Worm (Caenorhabditis elegans) whole organism, mixed stage, embryonic: ENCODE results near the gene cyy-1.

Source experiments
- ceh-83 ChIP-seq: fragments of 200-800 bp; sonication (Bioruptor generic); optimal IDR thresholded peaks from 2 replicates; lab custom pipeline; 2018; ENCODE audit warnings: mild to moderate bottlenecking, missing genetic modification characterization, missing compliant biosample characterization
- ces-1 ChIP-seq: fragments of 150-350 bp; optimal IDR thresholded peaks from 2 replicates; lab custom pipeline; 2014; ENCODE audit warnings: missing biosample characterization, missing genetic modification reagents, missing genetic modification characterization
- elt-1 ChIP-seq: sonication (generic microtip); optimal IDR thresholded peaks from 2 replicates; lab custom pipeline; 2017; ENCODE audit warnings: missing genetic modification characterization, mild to moderate bottlenecking, missing compliant biosample characterization, antibody characterized with exemption, moderate library complexity, borderline replicate concordance; ENCODE audit not compliant: insufficient read depth
- elt-3 ChIP-seq: fragments of 150-350 bp; optimal IDR thresholded peaks from 2 replicates; lab custom pipeline; 2014; ENCODE audit warnings: missing biosample characterization, missing genetic modification characterization
- mep-1 ChIP-seq: fragments of 150-350 bp; optimal IDR thresholded peaks from 2 replicates; lab custom pipeline; 2017; ENCODE audit warnings: missing biosample characterization, missing genetic modification reagents, missing genetic modification characterization, inconsistent platforms
- nhr-2 ChIP-seq: fragments of 150-350 bp; optimal IDR thresholded peaks from 2 replicates; lab custom pipeline; 2014; ENCODE audit warnings: missing biosample characterization, missing genetic modification characterization
- nhr-237 ChIP-seq: fragments of 150-350 bp; optimal IDR thresholded peaks from 2 replicates; lab custom pipeline; 2014; ENCODE audit warnings: missing biosample characterization, missing genetic modification characterization
- nhr-76 ChIP-seq: sonication (generic microtip); optimal IDR thresholded peaks from 2 replicates; lab custom pipeline; 2017; ENCODE audit warnings: missing biosample characterization, missing genetic modification characterization
- pha-4 ChIP-seq: fragments of 150-350 bp; optimal IDR thresholded peaks from 2 replicates; lab custom pipeline; 2018; ENCODE audit warnings: missing biosample characterization, missing genetic modification reagents, missing genetic modification characterization
- snpc-4 ChIP-seq: fragments of 150-350 bp; optimal IDR thresholded peaks from 2 replicates; lab custom pipeline; 2014; ENCODE audit warnings: missing biosample characterization, missing genetic modification characterization
- unc-62 ChIP-seq: fragments of 150-350 bp; optimal IDR thresholded peaks from 2 replicates; lab custom pipeline; 2014; ENCODE audit warnings: missing biosample characterization, missing genetic modification reagents, missing genetic modification characterization
- ztf-11 ChIP-seq: fragments of 150-350 bp; optimal IDR thresholded peaks from 2 replicates; lab custom pipeline; 2014; ENCODE audit warnings: missing biosample characterization, missing genetic modification characterization

DNA sequence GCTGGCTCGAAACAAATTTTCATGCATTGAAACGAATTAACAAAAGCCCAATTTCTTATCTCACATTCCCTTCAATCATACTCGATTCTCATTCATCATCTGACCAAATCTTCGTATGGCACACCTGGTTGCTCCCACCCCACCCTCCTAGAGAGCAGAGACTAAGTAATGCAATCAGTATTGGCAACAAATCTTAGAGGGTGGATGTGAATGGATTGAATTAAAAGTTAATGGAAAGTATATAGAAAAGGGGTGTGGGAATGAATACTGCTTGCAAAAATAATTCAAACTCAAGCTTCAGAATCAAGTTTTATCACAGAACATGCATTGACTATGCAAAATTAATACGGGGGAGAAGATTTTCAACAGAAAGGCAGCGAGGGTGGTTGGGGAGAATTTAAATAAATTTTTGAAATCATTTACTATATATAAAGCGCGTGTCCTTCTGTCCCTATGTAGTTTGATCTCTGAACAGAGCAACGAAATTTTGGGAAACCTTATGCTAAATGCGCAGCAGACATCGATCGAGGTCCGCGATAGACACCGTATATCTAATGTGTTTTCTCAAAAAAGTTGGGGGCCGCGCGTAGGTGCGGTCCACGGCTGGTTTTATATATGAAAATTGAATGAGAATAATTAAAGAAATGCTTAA is 32.2 kb downstream of the cyy-1 start:
- TF ChIP-seq ces-1 (GFP tag; lab: Kevin White, UChicago) (peak; percentile 63), snpc-4 (no peak), elt-3 (no peak), nhr-76 (tag; lab: Kevin White, UChicago) (no peak), ceh-83 (GFP tag; lab: Kevin White, UChicago) (no peak), nhr-237 (no peak), nhr-2 (tag; lab: Kevin White, UChicago) (no peak), unc-62 (GFP tag; lab: Kevin White, UChicago) (no peak), elt-1 (tag; lab: Kevin White, UChicago) (no peak), pha-4 (tag; lab: Kevin White, UChicago) (no peak), ztf-11 (tag; lab: Kevin White, UChicago) (no peak), mep-1 (tag; lab: Kevin White, UChicago) (no peak)
